Worm (Caenorhabditis elegans): ENCODE results near the gene gas-1.

Gene gas-1

ce11 chrX:15586192-15586591 is 4.0 kb downstream of the gas-1 start:
- no peak for TF ChIP-seq ceh-34 (tag; optimal IDR thresholded peaks at IDR 0.05)
- no peak for TF ChIP-seq pag-3 (tag; optimal IDR thresholded peaks at IDR 0.05; ENCODE audit: borderline replicate concordance)
- no peak for TF ChIP-seq ceh-45 (GFP tag; IDR thresholded peaks at IDR 0.05)
- no peak for TF ChIP-seq nhr-11 (tag; optimal IDR thresholded peaks at IDR 0.05)
- no peak for TF ChIP-seq madf-2 (tag; optimal IDR thresholded peaks at IDR 0.05)
- no peak for TF ChIP-seq sdc-2 (tag; optimal IDR thresholded peaks at IDR 0.05)
- TF ChIP-seq ceh-9 (tag; optimal IDR thresholded peaks at IDR 0.05): no peak
- TF ChIP-seq nhr-232 (tag; optimal IDR thresholded peaks at IDR 0.05): no peak
- no peak for TF ChIP-seq elt-4 (tag; optimal IDR thresholded peaks at IDR 0.05)
- no peak for TF ChIP-seq fax-1 (tag; optimal IDR thresholded peaks at IDR 0.05)
- TF ChIP-seq ceh-31 (tag; optimal IDR thresholded peaks at IDR 0.05): no peak
- no peak for TF ChIP-seq ceh-6 (GFP tag; optimal IDR thresholded peaks at IDR 0.05)
- no peak for TF ChIP-seq dve-1 (tag; optimal IDR thresholded peaks at IDR 0.05)
- TF ChIP-seq C08G9.2 (tag; optimal IDR thresholded peaks at IDR 0.05): no peak
- TF ChIP-seq lim-6 (tag; optimal IDR thresholded peaks at IDR 0.05): no peak
- no peak for TF ChIP-seq odd-2 (tag; optimal IDR thresholded peaks at IDR 0.05)
- no peak for TF ChIP-seq ceh-48 (tag; optimal IDR thresholded peaks at IDR 0.05)
- TF ChIP-seq fkh-10 (GFP tag; optimal IDR thresholded peaks at IDR 0.05): no peak
- TF ChIP-seq ama-1 (optimal IDR thresholded peaks at IDR 0.05): no peak

ce11 chrX:15585144-15585543 is 5.1 kb downstream of the gas-1 start:
- TF ChIP-seq hlh-6 (tag; optimal IDR thresholded peaks at IDR 0.05) (no peak), ceh-18 (tag; optimal IDR thresholded peaks at IDR 0.05) (no peak), fax-1 (tag; optimal IDR thresholded peaks at IDR 0.05) (no peak), ttx-3 (tag; optimal IDR thresholded peaks at IDR 0.05) (no peak), unc-42 (tag; optimal IDR thresholded peaks at IDR 0.05) (no peak), ceh-45 (GFP tag; IDR thresholded peaks at IDR 0.05) (no peak), pag-3 (tag; optimal IDR thresholded peaks at IDR 0.05; ENCODE audit: borderline replicate concordance) (no peak)

- TF ChIP-seq unc-55 (GFP tag; optimal IDR thresholded peaks at IDR 0.05) (no peak), elt-4 (tag; optimal IDR thresholded peaks at IDR 0.05) (no peak), ceh-30 (tag; optimal IDR thresholded peaks at IDR 0.05) (no peak), ceh-19 (GFP tag; optimal IDR thresholded peaks at IDR 0.05) (no peak)
These were observed 13.3 kb downstream of the gas-1 start, which contains the start of gene K09A9.6 for ce11 chrX:15576942-15577341. TSS of gene K09A9.6 (plus strand) at chrX:15577242.

- TF ChIP-seq ceh-18 (tag; optimal IDR thresholded peaks at IDR 0.05) (peak; percentile 53), unc-55 (GFP tag; optimal IDR thresholded peaks at IDR 0.05) (peak; percentile 9), ceh-9 (tag; optimal IDR thresholded peaks at IDR 0.05) (no peak)
These were observed 14.7 kb downstream of the gas-1 start for ce11 chrX:15575460-15575859.

- no peak for TF ChIP-seq hlh-30 (tag; optimal IDR thresholded peaks at IDR 0.05; ENCODE audit: insufficient read depth)
- TF ChIP-seq mec-3 (tag; optimal IDR thresholded peaks at IDR 0.05; ENCODE audit: borderline replicate concordance): peak; percentile 7
- TF ChIP-seq lin-11 (tag; optimal IDR thresholded peaks at IDR 0.05): no peak
- no peak for TF ChIP-seq C08G9.2 (tag; optimal IDR thresholded peaks at IDR 0.05)
These were observed 18.2 kb downstream of the gas-1 start for ce11 chrX:15572021-15572420.

ce11 chrX:15569633-15570032 is 20.6 kb downstream of the gas-1 start:
- TF ChIP-seq nhr-232 (tag; optimal IDR thresholded peaks at IDR 0.05) (no peak), fax-1 (tag; optimal IDR thresholded peaks at IDR 0.05) (no peak), C38D4.7 (GFP tag; optimal IDR thresholded peaks at IDR 0.05) (no peak), ama-1 (optimal IDR thresholded peaks at IDR 0.05) (no peak), tbx-2 (tag; optimal IDR thresholded peaks at IDR 0.05) (no peak)
